Worm (Caenorhabditis elegans): ENCODE results near the gene str-155.

The str-155 gene

DNA sequence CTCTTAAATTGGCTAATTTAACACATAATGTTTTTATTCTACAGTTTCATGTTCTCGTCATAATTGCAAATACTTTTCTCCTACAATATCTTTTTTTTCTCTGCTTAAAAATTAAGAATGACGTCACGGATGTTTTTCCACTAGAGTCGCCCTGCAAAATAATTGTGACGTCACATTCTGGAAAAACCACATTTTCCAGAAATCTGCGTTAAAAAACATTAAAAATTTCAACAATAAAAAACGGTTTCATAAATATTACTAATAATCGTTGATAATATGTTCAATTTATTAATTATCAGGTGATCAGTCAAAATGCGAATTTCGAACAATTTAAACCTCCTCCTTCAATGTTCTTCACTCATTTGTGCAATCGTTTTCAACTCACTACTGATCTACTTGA lies 31.8 kb upstream of the str-155 start, which contains the start of gene str-166:
Gene str-166, plus strand, starts transcription at position 301 of the 400 bp plus-strand sequence.
- TF ChIP-seq ceh-8 (GFP tag; optimal IDR thresholded peaks at IDR 0.05) (no peak), efl-1 (optimal IDR thresholded peaks at IDR 0.05) (no peak), efl-1 (GFP tag; optimal IDR thresholded peaks at IDR 0.05 in 1 of 2) (peak in 1 of 2 experiments; percentile 85)

DNA sequence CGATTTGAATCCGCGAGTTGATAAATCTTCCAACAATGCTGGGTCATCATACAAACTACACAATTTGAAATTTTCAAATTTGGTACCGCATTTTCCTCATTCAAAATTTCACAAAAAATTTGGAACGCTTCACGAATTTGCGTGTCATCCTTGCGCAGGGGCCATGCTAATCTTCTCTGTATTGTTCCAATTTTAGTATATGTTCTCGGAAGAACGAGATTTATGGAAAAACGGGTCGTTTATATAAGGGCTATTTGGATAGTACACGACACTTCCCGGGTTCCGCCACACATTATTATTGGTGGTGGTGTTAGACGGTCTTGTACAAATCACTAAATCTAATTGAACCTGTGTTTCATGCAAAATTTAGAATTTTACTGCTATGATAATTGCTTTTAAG lies 30.4 kb upstream of the str-155 start:
- TF ChIP-seq snpc-4 (tag; optimal IDR thresholded peaks at IDR 0.05) (peak; percentile 53), efl-1 (optimal IDR thresholded peaks at IDR 0.05) (no peak), efl-1 (GFP tag; optimal IDR thresholded peaks at IDR 0.05 in 1 of 2) (no peak), lin-14 (GFP tag; optimal IDR thresholded peaks at IDR 0.05) (no peak), pqm-1 (tag; optimal IDR thresholded peaks at IDR 0.05) (no peak), ces-1 (GFP tag; optimal IDR thresholded peaks at IDR 0.05) (no peak), fkh-8 (tag; optimal IDR thresholded peaks at IDR 0.05) (no peak), egl-27 (tag; optimal IDR thresholded peaks at IDR 0.05) (no peak), ceh-88 (GFP tag; IDR thresholded peaks at IDR 0.05) (no peak)

DNA sequence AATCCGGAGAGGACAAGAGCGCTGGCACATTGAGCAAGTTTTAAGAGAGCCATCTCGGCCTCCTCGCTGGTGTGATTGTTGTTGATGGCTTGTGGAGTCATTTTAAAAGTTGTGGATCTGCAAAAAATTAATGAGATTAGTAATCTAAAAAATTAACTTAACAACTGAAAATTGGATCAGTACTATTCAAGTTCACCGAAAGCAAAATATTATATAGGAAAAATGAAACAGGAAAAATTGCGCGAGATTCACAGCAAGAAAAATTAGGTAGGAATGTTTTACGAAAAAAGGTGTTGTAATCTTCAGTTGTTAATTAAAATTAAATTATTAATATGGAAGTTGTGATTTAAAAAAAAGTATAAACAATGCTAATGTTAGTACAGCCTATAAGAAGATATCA lies 28.5 kb upstream of the str-155 start, which contains the start of gene T08B6.1:
Gene T08B6.1, minus strand, starts transcription at position 101 of the 400 bp plus-strand sequence.
- TF ChIP-seq ceh-63 (GFP tag; optimal IDR thresholded peaks at IDR 0.05): no peak
- no peak for TF ChIP-seq C04F5.9 (tag; optimal IDR thresholded peaks at IDR 0.05)
- no peak for TF ChIP-seq nhr-85 (tag)
- no peak for TF ChIP-seq unc-30 (tag; optimal IDR thresholded peaks at IDR 0.05)
- TF ChIP-seq aly-2 (tag; optimal IDR thresholded peaks at IDR 0.05): no peak
- no peak for TF ChIP-seq fkh-4 (tag; optimal IDR thresholded peaks at IDR 0.05; ENCODE audit: borderline replicate concordance)
- no peak for TF ChIP-seq ceh-90 (tag; optimal IDR thresholded peaks at IDR 0.05)

DNA sequence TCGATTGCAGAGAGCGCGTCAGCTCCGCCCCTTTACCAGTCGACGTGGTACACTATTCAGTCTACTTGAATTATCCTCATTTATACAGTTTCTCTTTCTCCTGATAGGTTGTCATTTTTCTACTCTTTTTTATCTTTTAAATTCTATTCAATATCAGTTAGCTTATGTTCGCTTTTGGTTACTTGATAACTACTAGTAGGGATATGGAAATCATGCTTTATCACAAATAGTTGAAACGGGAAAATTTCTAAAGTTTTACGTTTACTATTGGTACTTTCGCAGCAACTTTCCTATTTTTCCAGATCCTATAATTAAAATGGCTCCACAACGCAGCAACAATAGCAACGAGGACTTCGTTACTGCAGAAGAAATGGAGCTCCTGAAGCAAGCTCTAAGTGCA lies 26.2 kb upstream of the str-155 start, which contains the start of gene sgnh-1:
Gene sgnh-1, plus strand, starts transcription at position 301 of the 400 bp plus-strand sequence.
- TF ChIP-seq mep-1 (tag; optimal IDR thresholded peaks at IDR 0.05) (no peak), elt-3 (tag; optimal IDR thresholded peaks at IDR 0.05) (no peak), lin-14 (GFP tag; optimal IDR thresholded peaks at IDR 0.05) (no peak), nhr-85 (tag) (no peak), ceh-90 (tag; optimal IDR thresholded peaks at IDR 0.05) (no peak), pax-3 (tag; optimal IDR thresholded peaks at IDR 0.05) (no peak), fkh-10 (GFP tag; optimal IDR thresholded peaks at IDR 0.05) (no peak), hlh-17 (GFP tag; optimal IDR thresholded peaks at IDR 0.05; ENCODE audit: borderline replicate concordance) (no peak), nhr-71 (tag; optimal IDR thresholded peaks at IDR 0.05) (no peak), lin-35 (GFP tag; optimal IDR thresholded peaks at IDR 0.05) (no peak), blmp-1 (tag; optimal IDR thresholded peaks at IDR 0.05) (no peak), ceh-82 (tag; optimal IDR thresholded peaks at IDR 0.05) (no peak), vab-15 (tag; optimal IDR thresholded peaks at IDR 0.05) (no peak), aly-2 (tag; optimal IDR thresholded peaks at IDR 0.05) (no peak)

DNA sequence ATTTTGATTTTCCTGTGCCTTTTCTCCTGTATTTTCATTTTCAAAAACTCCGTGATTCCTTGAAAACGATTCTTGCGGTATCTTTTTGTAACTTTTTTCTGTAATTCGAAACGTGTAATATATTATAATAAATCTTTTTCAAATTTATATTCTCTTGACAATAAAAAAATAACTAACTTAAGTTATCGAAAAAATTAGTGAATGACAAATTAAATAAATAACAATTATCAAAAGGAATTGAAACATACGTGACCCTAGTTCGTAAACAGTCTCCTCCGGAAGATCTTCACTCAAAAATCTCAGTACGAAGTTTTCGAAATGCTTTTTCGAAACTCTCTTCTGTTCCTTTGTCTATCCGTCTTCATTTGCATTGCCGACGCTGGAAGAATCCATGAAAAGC lies 25.2 kb upstream of the str-155 start, which contains the start of gene T08B6.9:
Gene T08B6.9, plus strand, starts transcription at position 301 of the 400 bp plus-strand sequence.
- TF ChIP-seq fkh-4 (tag; optimal IDR thresholded peaks at IDR 0.05; ENCODE audit: borderline replicate concordance): no peak
- TF ChIP-seq lsy-2 (tag; optimal IDR thresholded peaks at IDR 0.05): no peak

DNA sequence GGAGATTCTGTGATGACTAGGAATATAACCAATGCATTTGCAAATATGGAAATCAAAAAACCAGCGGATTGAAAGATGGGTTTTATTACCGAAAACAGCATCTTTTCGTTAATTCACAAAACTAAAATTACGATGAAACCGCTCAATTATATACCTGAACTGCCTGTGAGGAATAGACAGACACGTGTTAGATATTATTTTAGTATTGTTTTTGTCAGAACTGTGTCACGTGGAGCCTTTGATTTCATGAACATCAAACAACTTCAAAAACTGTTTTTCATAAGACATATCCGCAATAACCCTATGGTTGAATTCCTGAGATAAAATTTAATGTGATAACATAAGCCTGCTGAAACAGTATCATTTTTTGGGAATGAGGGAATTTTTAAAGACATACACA lies 11.8 kb upstream of the str-155 start, which contains the start of gene str-161:
Gene str-161, minus strand, starts transcription at position 101 of the 400 bp plus-strand sequence.
- TF ChIP-seq pag-3 (tag; optimal IDR thresholded peaks at IDR 0.05; ENCODE audit: borderline replicate concordance, insufficient read depth) (no peak), efl-1 (optimal IDR thresholded peaks at IDR 0.05) (no peak), efl-1 (GFP tag; optimal IDR thresholded peaks at IDR 0.05 in 1 of 2) (peak in 1 of 2 experiments; percentile 48)
